Fruit fly (Drosophila melanogaster) whole organism, wandering third instar larva: ENCODE data around the gene CG44385.

Experiments
- CG32264 ChIP-seq: fragments of 200-800 bp; sonication (Bioruptor generic); optimal IDR thresholded peaks from 2 replicates; lab custom pipeline; 2016; ENCODE audit warnings: missing biosample characterization, missing genetic modification characterization
- CrebA ChIP-seq: fragments of 200-800 bp; sonication (Bioruptor generic); optimal IDR thresholded peaks from 2 replicates; lab custom pipeline; 2016; ENCODE audit warnings: missing biosample characterization, mild to moderate bottlenecking, missing genetic modification characterization, borderline replicate concordance
- Hnf4 ChIP-seq: fragments of 200-800 bp; sonication (Bioruptor generic); optimal IDR thresholded peaks from 2 replicates; lab custom pipeline; 2016; ENCODE audit warnings: missing biosample characterization, mild to moderate bottlenecking, missing genetic modification characterization
- Hr83 ChIP-seq: fragments of 200-300 bp; sonication (Bioruptor generic); optimal IDR thresholded peaks from 2 replicates; lab custom pipeline; 2016; ENCODE audit warnings: missing biosample characterization, mild to moderate bottlenecking, missing genetic modification characterization, moderate library complexity; ENCODE audit not compliant: poor library complexity, severe bottlenecking
- Rel ChIP-seq, 2 experiments: fragments of 200-800 bp; sonication (Bioruptor generic) in 1 of 2; optimal IDR thresholded peaks; 2 replicates in 1 of 2; 3 replicates in 1 of 2; lab custom pipeline; 2016 to 2019; ENCODE audit warnings: mild to moderate bottlenecking in 2 of 2, missing biosample characterization in 2 of 2, missing genetic modification characterization in 2 of 2, moderate library complexity in 1 of 2
- Sp1 ChIP-seq: fragments of 200-800 bp; sonication (Bioruptor generic); optimal IDR thresholded peaks from 3 replicates; lab custom pipeline; 2019; ENCODE audit warnings: missing biosample characterization, mild to moderate bottlenecking, missing genetic modification characterization, moderate library complexity
- Vsx2 ChIP-seq: fragments of 200-300, 225-300 bp; sonication (Bioruptor generic); optimal IDR thresholded peaks from 2 replicates; lab custom pipeline; 2018; ENCODE audit warnings: missing biosample characterization, missing genetic modification characterization; ENCODE audit not compliant: partially characterized antibody
- brk ChIP-seq: fragments of 200-800 bp; sonication (Bioruptor generic); optimal IDR thresholded peaks from 2 replicates; lab custom pipeline; 2016; ENCODE audit warnings: missing biosample characterization, mild to moderate bottlenecking, missing genetic modification characterization
- dl ChIP-seq, 2 experiments: fragments of 175-275, 200-275 bp in 1 of 2; fragments of 200-275 bp in 1 of 2; sonication (Bioruptor generic); optimal IDR thresholded peaks; lab custom pipeline; 2018; ENCODE audit warnings: mild to moderate bottlenecking in 2 of 2, missing biosample characterization in 2 of 2, missing genetic modification characterization in 2 of 2, moderate library complexity in 2 of 2; ENCODE audit not compliant: partially characterized antibody in 2 of 2, insufficient read depth in 1 of 2
- dmrt93B ChIP-seq: fragments of 200-800 bp; sonication (Bioruptor generic); optimal IDR thresholded peaks from 2 replicates; lab custom pipeline; 2018; ENCODE audit warnings: missing biosample characterization, mild to moderate bottlenecking, missing genetic modification characterization
- foxo ChIP-seq, 2 experiments: fragments of 200-800 bp; sonication (Bioruptor generic); optimal IDR thresholded peaks; 2 replicates in 1 of 2; 3 replicates in 1 of 2; lab custom pipeline; 2016 to 2017; ENCODE audit warnings: missing biosample characterization in 2 of 2, missing genetic modification characterization in 2 of 2
- fru ChIP-seq: fragments of 200-800 bp; sonication (Bioruptor generic); optimal IDR thresholded peaks from 3 replicates; lab custom pipeline; 2016; ENCODE audit warnings: missing biosample characterization, mild to moderate bottlenecking, missing genetic modification characterization
- h ChIP-seq: fragments of 200-800 bp; sonication (Bioruptor generic); optimal IDR thresholded peaks from 3 replicates; lab custom pipeline; 2016; ENCODE audit warnings: missing biosample characterization, mild to moderate bottlenecking, missing genetic modification characterization
- jim ChIP-seq: fragments of 175-275, 200-325 bp; sonication (Bioruptor generic); optimal IDR thresholded peaks from 2 replicates; lab custom pipeline; 2016; ENCODE audit warnings: missing biosample characterization, mild to moderate bottlenecking, missing genetic modification characterization
- lola ChIP-seq: fragments of >200 bp; optimal IDR thresholded peaks from 2 replicates; lab custom pipeline; 2017; ENCODE audit warnings: missing biosample characterization, missing genetic modification characterization
- pan ChIP-seq: fragments of >200 bp; optimal IDR thresholded peaks from 2 replicates; lab custom pipeline; 2017
- psq ChIP-seq: fragments of 200-800 bp; sonication (Bioruptor generic); optimal IDR thresholded peaks from 3 replicates; lab custom pipeline; 2017; ENCODE audit warnings: missing biosample characterization, mild to moderate bottlenecking, missing genetic modification characterization, moderate library complexity
- rgr ChIP-seq: fragments of 200-800 bp; sonication (Bioruptor generic); optimal IDR thresholded peaks from 3 replicates; lab custom pipeline; 2016; ENCODE audit warnings: missing biosample characterization, mild to moderate bottlenecking, missing genetic modification characterization
- sage ChIP-seq: fragments of 200-800 bp; sonication (Bioruptor generic); optimal IDR thresholded peaks from 2 replicates; lab custom pipeline; 2016; ENCODE audit warnings: missing biosample characterization, mild to moderate bottlenecking, missing genetic modification characterization
- sv ChIP-seq: fragments of 200-800 bp; sonication (Bioruptor generic); optimal IDR thresholded peaks from 3 replicates; lab custom pipeline; 2016; ENCODE audit warnings: missing biosample characterization, missing genetic modification characterization
- tai ChIP-seq: sonication (Bioruptor generic); optimal IDR thresholded peaks from 2 replicates; lab custom pipeline; 2016; ENCODE audit warnings: missing biosample characterization, missing genetic modification characterization

CG44385 gene

dm6 chrX:11136587-11137512 lies 4.6 kb upstream of the CG44385 start, which contains the start of gene Klp10A (continued):
- TF ChIP-seq Vsx2 (no peak), lola (GFP tag; lab: Kevin White, UChicago) (no peak)

dm6 chrX:11135840-11136586 lies 3.8 kb upstream of the CG44385 start:
- TF ChIP-seq psq (GFP tag; lab: Kevin White, UChicago) (no peak), Hnf4 (GFP tag; lab: Kevin White, UChicago) (no peak), CrebA (GFP tag; lab: Kevin White, UChicago) (no peak), tai (no peak), CG32264 (GFP tag; lab: Kevin White, UChicago) (no peak), lola (GFP tag; lab: Kevin White, UChicago) (no peak)

dm6 chrX:11128828-11129227 lies 3.4 kb downstream of the CG44385 start, which contains the start of gene SrpRalpha:
Gene SrpRalpha, minus strand, starts transcription at chrX:11129087.
- TF ChIP-seq pan (lab: Kevin White, UChicago), result no peak
- peak; percentile 0 for TF ChIP-seq h (GFP tag; lab: Kevin White, UChicago)
- TF ChIP-seq rgr (GFP tag; lab: Kevin White, UChicago), result peak; percentile 37

dm6 chrX:11124749-11125508 lies 7.3 kb downstream of the CG44385 start, which contains the start of gene Rpt3:
Gene Rpt3, plus strand, starts transcription at chrX:11125101.
- TF ChIP-seq fru (no peak), foxo (GFP tag; optimal IDR thresholded peaks at IDR 0.05; lab: Kevin White, UChicago) (peak in 1 of 2 experiments; percentile 24)
- TF ChIP-seq, all 38 proteins: peak for 1

- TF ChIP-seq Hr83 (GFP tag; lab: Kevin White, UChicago) (no peak), sage (GFP tag; lab: Kevin White, UChicago) (no peak), sv (GFP tag; lab: Kevin White, UChicago) (no peak), Rel (GFP tag; optimal IDR thresholded peaks at IDR 0.05; lab: Kevin White, UChicago) (no peak), Rel (tag; optimal IDR thresholded peaks at IDR 0.05; lab: Kevin White, UChicago) (peak; percentile 6), Sp1 (GFP tag; lab: Kevin White, UChicago) (no peak), dmrt93B (GFP tag; lab: Kevin White, UChicago) (no peak), Vsx2 (no peak), jim (peak; percentile 24), dl (GFP tag; optimal IDR thresholded peaks at IDR 0.05; lab: Kevin White, UChicago; ENCODE audit: insufficient read depth in 1 of 2, partially characterized antibody in 2 of 2) (no peak), CrebA (GFP tag; lab: Kevin White, UChicago) (no peak), foxo (GFP tag; optimal IDR thresholded peaks at IDR 0.05; lab: Kevin White, UChicago) (no peak)
Measured at dm6 chrX:11124126-11124748, 8.0 kb downstream of the CG44385 start, which contains the start of gene CG11122. Gene CG11122, minus strand, starts transcription at chrX:11124726.

dm6 chrX:11123561-11123960 lies 8.7 kb downstream of the CG44385 start:
- no peak for TF ChIP-seq brk (GFP tag; lab: Kevin White, UChicago)
